Fruit fly (Drosophila melanogaster) S2 (cell line): ENCODE data around the gene CG34124.
A peak's percentile ranks its signal among the peaks of the same experiment; 100 is the strongest.

Experiments
- CG8478 ChIP-seq: fragments of >200 bp; optimal IDR thresholded peaks from 2 replicates; lab custom pipeline; 2018
- CTCF ChIP-seq, 2 experiments: fragments of >200 bp; optimal IDR thresholded peaks; 2 replicates each; lab custom pipeline; 2018

DNA sequence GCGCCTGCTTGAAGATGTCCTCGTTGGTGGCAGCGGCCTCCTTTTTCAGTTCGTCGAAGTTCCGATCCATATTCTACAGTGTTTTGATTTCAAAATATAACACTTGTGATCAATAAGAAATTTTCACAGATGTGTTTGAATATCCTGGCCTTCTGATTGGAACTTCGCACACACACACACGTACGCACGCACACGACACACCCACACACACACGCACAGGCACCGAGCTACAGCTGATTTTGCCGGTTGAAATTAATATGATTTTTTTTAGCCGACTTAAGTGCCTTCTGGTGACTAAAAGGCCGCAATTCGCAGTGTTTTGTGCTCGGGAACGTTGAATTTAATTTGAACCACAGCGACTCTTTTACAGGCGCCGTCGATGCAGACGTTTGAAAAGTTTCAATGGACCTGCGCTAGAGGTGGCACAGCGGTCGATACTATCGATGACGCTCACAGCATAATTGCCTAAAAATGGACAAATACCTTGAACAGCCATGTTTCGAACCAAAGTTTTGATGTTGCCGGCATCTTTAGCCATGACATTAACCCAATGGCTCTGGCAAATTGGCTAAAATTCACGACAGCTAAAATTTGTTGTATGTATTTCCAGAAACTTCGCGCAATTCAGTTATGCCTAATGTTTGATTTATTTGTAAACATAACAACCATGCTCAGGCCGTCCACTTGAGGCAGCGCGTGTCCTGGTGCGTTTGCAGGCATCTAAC lies 51.3 kb downstream of the CG34124 start, which contains the start of gene Rtnl1:
- no peak for TF ChIP-seq CG8478 (lab: Kevin White, UChicago)
- TF ChIP-seq CTCF (optimal IDR thresholded peaks at IDR 0.05; lab: Kevin White, UChicago), result peak; percentile 53 to 60
